Worm (Caenorhabditis elegans) whole organism, L2 larva: ENCODE measurements around the gene fut-4.

Source experiments
- C34F6.9 ChIP-seq: fragments of 150-350 bp; optimal IDR thresholded peaks from 2 replicates; lab custom pipeline; 2014; ENCODE audit warnings: missing biosample characterization, missing genetic modification characterization
- F13H6.1 ChIP-seq: sonication (generic microtip); optimal IDR thresholded peaks from 2 replicates; lab custom pipeline; 2016; ENCODE audit warnings: missing genetic modification characterization, missing compliant biosample characterization
- R02D3.7 ChIP-seq: fragments of 150-350 bp; optimal IDR thresholded peaks from 2 replicates; lab custom pipeline; 2014; ENCODE audit warnings: missing biosample characterization, missing genetic modification characterization
- aly-2 ChIP-seq: fragments of 150-350 bp; optimal IDR thresholded peaks from 2 replicates; lab custom pipeline; 2014; ENCODE audit warnings: missing biosample characterization, missing genetic modification characterization
- ama-1 ChIP-seq: fragments of 150-350 bp; optimal IDR thresholded peaks from 2 replicates; lab custom pipeline; 2018; ENCODE audit warnings: inconsistent platforms
- blmp-1 ChIP-seq: sonication (generic microtip); optimal IDR thresholded peaks from 2 replicates; lab custom pipeline; 2017; ENCODE audit warnings: missing genetic modification characterization, mild to moderate bottlenecking, missing compliant biosample characterization, antibody characterized with exemption, moderate library complexity; ENCODE audit not compliant: insufficient read depth
- ceh-16 ChIP-seq: fragments of 150-350 bp; optimal IDR thresholded peaks from 2 replicates; lab custom pipeline; 2014; ENCODE audit warnings: missing biosample characterization, missing genetic modification characterization
- ceh-82 ChIP-seq: fragments of 150-350 bp; optimal IDR thresholded peaks from 2 replicates; lab custom pipeline; 2014; ENCODE audit warnings: missing biosample characterization, missing genetic modification characterization
- crh-2 ChIP-seq: sonication (generic microtip); optimal IDR thresholded peaks from 2 replicates; lab custom pipeline; 2017; ENCODE audit warnings: missing biosample characterization, missing genetic modification characterization
- dmd-4 ChIP-seq: sonication (generic microtip); optimal IDR thresholded peaks from 2 replicates; lab custom pipeline; 2017; ENCODE audit warnings: missing biosample characterization, missing genetic modification characterization
- elt-1 ChIP-seq: fragments of 150-350 bp; optimal IDR thresholded peaks from 2 replicates; lab custom pipeline; 2014; ENCODE audit warnings: missing biosample characterization, missing genetic modification characterization
- fos-1 ChIP-seq: fragments of 150-350 bp; optimal IDR thresholded peaks from 2 replicates; lab custom pipeline; 2014; ENCODE audit warnings: missing biosample characterization, missing genetic modification characterization
- lin-11 ChIP-seq: fragments of 150-350 bp; sonication (generic microtip); optimal IDR thresholded peaks from 2 replicates; lab custom pipeline; 2014; ENCODE audit warnings: missing biosample characterization, missing genetic modification characterization, inconsistent platforms, mixed read lengths
- lin-13 ChIP-seq: fragments of 150-350 bp; optimal IDR thresholded peaks from 2 replicates; lab custom pipeline; 2014; ENCODE audit warnings: missing biosample characterization, missing genetic modification reagents, missing genetic modification characterization
- lin-39 ChIP-seq: fragments of 150-350 bp; optimal IDR thresholded peaks from 2 replicates; lab custom pipeline; 2014; ENCODE audit warnings: missing biosample characterization, missing genetic modification reagents, missing genetic modification characterization
- nhr-10 ChIP-seq: sonication (generic microtip); optimal IDR thresholded peaks from 2 replicates; lab custom pipeline; 2017; ENCODE audit warnings: missing biosample characterization, missing genetic modification characterization
- nhr-11 ChIP-seq: fragments of 150-350 bp; optimal IDR thresholded peaks from 2 replicates; lab custom pipeline; 2014; ENCODE audit warnings: missing biosample characterization, missing genetic modification characterization
- nhr-12 ChIP-seq: fragments of 150-350 bp; optimal IDR thresholded peaks from 2 replicates; lab custom pipeline; 2014; ENCODE audit warnings: missing biosample characterization, missing genetic modification characterization
- nhr-129 ChIP-seq: fragments of 150-350 bp; optimal IDR thresholded peaks from 2 replicates; lab custom pipeline; 2014; ENCODE audit warnings: missing biosample characterization, missing genetic modification characterization
- nhr-21 ChIP-seq: fragments of 150-350 bp; optimal IDR thresholded peaks from 2 replicates; lab custom pipeline; 2014; ENCODE audit warnings: missing biosample characterization, missing genetic modification characterization
- nhr-25 ChIP-seq: fragments of 150-350 bp; sonication (generic microtip); optimal IDR thresholded peaks from 3 replicates; lab custom pipeline; 2014; ENCODE audit warnings: missing biosample characterization, missing genetic modification characterization
- nhr-6 ChIP-seq: fragments of 150-350 bp; optimal IDR thresholded peaks from 2 replicates; lab custom pipeline; 2014; ENCODE audit warnings: missing biosample characterization, missing genetic modification characterization
- nhr-77 ChIP-seq: fragments of 150-350 bp; optimal IDR thresholded peaks from 2 replicates; lab custom pipeline; 2014; ENCODE audit warnings: missing biosample characterization, missing genetic modification characterization
- peb-1 ChIP-seq: fragments of 150-350 bp; optimal IDR thresholded peaks from 2 replicates; lab custom pipeline; 2014; ENCODE audit warnings: missing biosample characterization, missing genetic modification characterization
- sma-3 ChIP-seq: sonication (generic microtip); optimal IDR thresholded peaks from 2 replicates; lab custom pipeline; 2016; ENCODE audit warnings: missing genetic modification reagents, missing genetic modification characterization, missing compliant biosample characterization
- sma-9 ChIP-seq, 2 experiments: fragments of 150-350 bp in 1 of 2; sonication (generic microtip) in 1 of 2; optimal IDR thresholded peaks; 2 replicates each; lab custom pipeline; 2014 to 2016; ENCODE audit warnings: missing genetic modification characterization in 2 of 2, mild to moderate bottlenecking in 1 of 2, missing biosample characterization in 1 of 2, missing compliant biosample characterization in 1 of 2, missing genetic modification reagents in 1 of 2, moderate library complexity in 1 of 2
- unc-39 ChIP-seq: fragments of 150-350 bp; optimal IDR thresholded peaks from 2 replicates; lab custom pipeline; 2014; ENCODE audit warnings: missing biosample characterization, missing genetic modification characterization
- unc-62 ChIP-seq: fragments of 150-350 bp; optimal IDR thresholded peaks from 2 replicates; lab custom pipeline; 2014; ENCODE audit warnings: missing biosample characterization, missing genetic modification reagents, missing genetic modification characterization
- ztf-1 ChIP-seq: fragments of 200-800 bp; sonication (Bioruptor generic); conservative IDR thresholded peaks from 2 replicates; pipeline ENCODE4 v1.3.6; 2022; ENCODE audit warnings: missing genetic modification characterization, missing compliant biosample characterization

fut-4 gene

DNA sequence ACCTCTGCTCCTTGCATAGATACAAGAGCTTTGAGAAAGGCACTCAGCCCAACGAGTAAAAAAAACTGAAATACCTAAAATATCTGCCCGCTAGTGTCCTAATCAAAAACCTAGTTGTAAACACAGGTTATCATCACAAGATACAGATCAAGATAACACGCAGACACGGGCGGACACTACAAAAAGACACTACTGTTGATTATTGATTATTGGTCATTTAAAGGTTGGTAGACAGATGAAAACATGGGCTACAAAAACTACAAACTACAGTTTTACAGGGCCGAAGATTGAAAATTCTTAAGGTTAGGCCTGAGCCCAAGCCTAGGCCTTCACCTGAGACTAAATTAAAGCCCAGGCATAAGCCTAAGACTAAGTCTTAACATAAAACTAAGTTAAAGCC lies 36.5 kb upstream of the fut-4 start:
- TF ChIP-seq nhr-11 (tag; lab: Kevin White, UChicago) (no peak), aly-2 (tag; lab: Kevin White, UChicago) (no peak), sma-9 (GFP tag; optimal IDR thresholded peaks at IDR 0.05; lab: Kevin White, UChicago) (peak; percentile 20), sma-9 (tag; optimal IDR thresholded peaks at IDR 0.05; lab: Kevin White, UChicago) (no peak)

DNA sequence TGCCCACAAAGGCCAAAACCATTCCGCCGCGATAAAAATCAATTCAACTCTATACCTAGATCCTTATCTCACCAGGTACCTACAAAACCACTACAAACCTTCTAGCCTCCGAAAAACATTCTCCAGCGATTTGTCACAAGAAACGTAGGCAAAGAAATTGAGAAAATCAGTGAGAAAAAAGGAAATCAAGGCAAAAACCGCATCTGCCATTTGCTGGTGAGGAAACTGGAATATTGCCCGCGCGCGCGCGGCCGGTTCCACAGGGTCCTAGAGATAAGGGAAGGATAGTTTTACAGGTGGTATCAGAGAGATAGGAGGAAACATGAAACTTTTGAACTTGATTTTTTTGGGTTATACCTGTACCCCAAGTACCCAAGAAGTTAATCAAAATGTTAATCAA lies 35.2 kb upstream of the fut-4 start:
- peak; percentile 53 for TF ChIP-seq ceh-16 (tag; lab: Kevin White, UChicago)
- peak; percentile 6 for TF ChIP-seq blmp-1
- TF ChIP-seq crh-2, result no peak
- peak; percentile 35 for TF ChIP-seq nhr-21 (tag; lab: Kevin White, UChicago)
- peak; percentile 8 for TF ChIP-seq sma-9 (GFP tag; optimal IDR thresholded peaks at IDR 0.05; lab: Kevin White, UChicago)
- no peak for TF ChIP-seq sma-9 (tag; optimal IDR thresholded peaks at IDR 0.05; lab: Kevin White, UChicago)
- TF ChIP-seq nhr-25, result peak; percentile 67

DNA sequence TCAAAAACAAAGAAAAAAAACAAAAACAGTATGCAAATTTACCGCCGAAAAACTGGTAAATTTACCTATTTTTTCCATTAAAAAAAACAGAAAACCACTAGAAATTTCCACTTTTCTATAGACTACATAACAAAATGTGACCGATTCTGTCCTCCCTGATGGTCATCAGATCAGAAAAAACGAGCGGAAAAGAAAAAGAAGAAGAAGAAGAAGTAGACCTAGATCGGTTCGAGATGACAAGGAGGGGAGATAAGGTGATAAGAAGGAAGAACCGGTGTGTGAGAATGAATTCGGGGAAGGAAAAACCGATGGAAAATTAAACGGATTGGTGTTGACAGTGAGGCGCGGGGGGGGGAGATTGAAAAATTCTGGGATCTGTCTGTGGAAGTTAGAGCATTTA lies 33.8 kb upstream of the fut-4 start:
- TF ChIP-seq ztf-1 (no peak), lin-11 (no peak), fos-1 (tag; lab: Kevin White, UChicago) (peak; percentile 7), dmd-4 (tag; lab: Kevin White, UChicago) (no peak), C34F6.9 (tag; lab: Kevin White, UChicago) (no peak)

DNA sequence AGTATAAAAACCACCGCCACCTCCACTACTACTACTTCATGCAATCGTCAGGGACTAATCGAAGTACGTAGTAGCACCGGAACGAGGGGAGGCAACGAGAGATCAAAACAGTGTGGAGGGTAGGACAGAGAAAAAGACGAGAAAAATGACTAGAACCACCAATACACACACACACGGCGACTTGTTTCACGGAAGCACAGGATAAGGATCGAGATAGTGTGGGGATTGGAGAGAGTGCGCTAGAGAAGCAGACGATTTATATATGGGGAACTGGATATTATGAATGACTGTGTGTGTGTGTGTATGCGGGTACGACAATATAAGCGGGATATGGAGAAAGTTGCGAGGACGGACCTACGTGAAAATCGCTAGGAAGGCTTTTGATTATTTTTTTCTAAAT lies 32.5 kb upstream of the fut-4 start:
- TF ChIP-seq R02D3.7 (tag; lab: Kevin White, UChicago), result no peak
- TF ChIP-seq nhr-25, result peak; percentile 63
- TF ChIP-seq nhr-129 (tag; lab: Kevin White, UChicago), result peak; percentile 25
- peak; percentile 12 for TF ChIP-seq F13H6.1 (tag; lab: Kevin White, UChicago)
- TF ChIP-seq blmp-1, result peak; percentile 12
- TF ChIP-seq sma-3 (GFP tag; lab: Kevin White, UChicago), result peak; percentile 6

DNA sequence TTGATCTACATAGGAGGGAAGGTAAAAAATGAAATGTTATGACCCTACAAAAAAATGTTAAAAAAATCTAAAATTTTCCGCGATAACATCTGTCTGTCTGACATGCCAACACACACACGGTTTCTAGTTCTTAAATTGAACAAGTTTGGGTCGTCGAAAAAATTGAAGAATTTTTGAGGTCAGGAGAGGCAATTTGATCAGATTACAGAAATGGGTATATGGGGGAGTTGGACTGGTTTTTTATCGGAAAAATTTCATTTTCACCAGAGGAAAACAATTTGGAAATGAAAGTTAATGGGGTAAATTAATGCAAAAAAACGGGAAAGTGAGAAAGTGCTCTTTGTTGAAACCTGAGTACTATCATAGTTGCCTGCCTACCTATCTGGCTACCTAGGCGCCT lies 31.4 kb upstream of the fut-4 start:
- TF ChIP-seq blmp-1, result peak; percentile 43
- no peak for TF ChIP-seq ceh-16 (tag; lab: Kevin White, UChicago)
- TF ChIP-seq nhr-25, result peak; percentile 53

DNA sequence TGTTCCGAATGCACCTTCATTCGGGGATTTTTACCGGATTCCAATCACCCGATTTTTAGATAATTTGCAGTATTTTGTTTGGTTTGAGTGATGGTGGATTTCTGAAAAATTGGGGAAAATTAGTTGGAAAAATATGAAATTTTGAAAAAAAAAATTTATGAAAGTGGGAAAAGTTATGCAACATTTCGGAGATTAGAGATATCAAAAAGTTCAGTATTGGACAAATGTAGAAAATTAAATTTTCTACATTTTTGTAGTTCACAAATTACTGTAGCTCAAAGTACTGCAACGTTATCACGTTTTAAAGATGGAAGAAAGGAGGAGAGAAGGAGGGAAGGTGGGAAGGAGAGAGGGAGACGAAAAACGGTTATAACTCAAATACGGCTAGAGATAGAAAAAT lies 30.2 kb upstream of the fut-4 start, which contains the start of gene ptc-3:
Gene ptc-3, minus strand, starts transcription at position 101 of the 400 bp plus-strand sequence.
- TF ChIP-seq fos-1 (tag; lab: Kevin White, UChicago) (no peak), peb-1 (tag; lab: Kevin White, UChicago) (no peak)

DNA sequence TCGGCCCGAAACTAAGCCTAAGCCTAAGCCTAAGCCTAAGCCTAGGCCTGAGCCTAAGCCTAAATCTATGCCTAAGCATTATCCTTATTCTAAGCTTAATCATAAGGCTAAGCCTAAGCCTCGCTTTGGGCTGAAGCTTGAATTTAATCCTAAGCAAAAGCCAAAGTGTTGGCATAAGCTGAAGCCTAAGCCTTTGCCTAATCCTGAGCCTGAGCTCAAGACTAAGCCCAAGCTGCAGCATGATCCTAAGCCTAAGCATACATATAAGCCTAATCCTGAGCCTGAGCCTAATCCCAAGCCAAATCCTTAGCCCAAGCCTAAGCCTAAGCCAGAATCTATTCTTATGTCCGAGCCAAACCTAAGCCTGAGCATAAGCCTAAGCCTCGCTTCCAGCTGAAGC lies 24.2 kb upstream of the fut-4 start:
- TF ChIP-seq lin-39 (tag; lab: Kevin White, UChicago), result no peak
- TF ChIP-seq crh-2, result no peak
- TF ChIP-seq nhr-77 (tag; lab: Kevin White, UChicago), result no peak
- no peak for TF ChIP-seq ceh-82 (tag; lab: Kevin White, UChicago)
- no peak for TF ChIP-seq ama-1 (lab: Kevin White, UChicago)

DNA sequence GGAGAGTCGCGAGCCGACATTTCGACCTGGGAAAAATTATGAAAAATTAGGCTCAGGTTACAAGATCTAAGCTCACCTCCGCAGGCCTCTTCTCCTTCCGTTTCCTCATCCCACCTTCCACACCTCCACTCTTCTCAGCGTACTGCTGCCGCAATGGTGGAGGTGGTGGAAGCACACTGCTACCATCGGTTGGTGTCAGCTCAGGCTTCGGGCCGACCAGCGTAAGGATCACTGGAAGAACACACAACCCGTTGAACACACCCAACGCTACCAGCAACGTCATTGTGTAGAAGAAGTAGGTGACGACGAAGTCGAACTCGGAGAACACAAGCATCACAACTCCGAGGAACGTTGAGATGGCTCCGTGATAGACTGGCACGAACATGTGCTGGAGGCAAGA lies 23.3 kb upstream of the fut-4 start:
- no peak for TF ChIP-seq unc-39 (tag; lab: Kevin White, UChicago)

DNA sequence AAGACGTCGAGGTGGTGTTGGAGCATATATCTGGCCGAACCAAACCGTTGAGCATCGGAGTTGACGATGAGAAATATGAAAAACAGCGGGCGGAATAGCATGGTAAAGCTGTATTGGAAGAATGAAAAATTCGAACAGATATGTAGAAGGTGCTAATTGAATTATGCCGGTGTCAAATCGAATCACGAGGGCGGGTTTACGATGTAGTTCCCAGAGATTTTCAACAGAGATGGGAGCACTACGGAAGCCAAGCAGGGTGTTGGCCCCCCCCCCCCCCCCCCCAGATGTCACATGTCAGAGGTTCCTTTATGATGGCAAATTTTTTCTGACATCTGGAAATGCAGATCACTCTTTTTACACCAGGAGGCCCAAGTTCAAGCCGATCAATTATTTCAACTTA lies 20.8 kb upstream of the fut-4 start, which contains the start of gene Y110A2AL.7:
Gene Y110A2AL.7, minus strand, starts transcription at position 101 of the 400 bp plus-strand sequence.
- TF ChIP-seq ama-1 (lab: Kevin White, UChicago) (no peak), nhr-6 (tag; lab: Kevin White, UChicago) (no peak), R02D3.7 (tag; lab: Kevin White, UChicago) (no peak), nhr-10 (tag; lab: Kevin White, UChicago) (no peak), lin-13 (no peak), aly-2 (tag; lab: Kevin White, UChicago) (no peak), nhr-12 (tag; lab: Kevin White, UChicago) (no peak), ceh-82 (tag; lab: Kevin White, UChicago) (no peak), C34F6.9 (tag; lab: Kevin White, UChicago) (no peak), unc-62 (GFP tag; lab: Kevin White, UChicago) (no peak), elt-1 (tag; lab: Kevin White, UChicago) (no peak)
- TF ChIP-seq, all 48 proteins: peak for 0
